Fruit fly (Drosophila melanogaster): Measurements from ENCODE around the gene Tig.
A peak's percentile ranks its signal among the peaks of the same experiment; 100 is the strongest.

The Tig gene

dm6 chr2L:6380966-6381365 lies 42.1 kb downstream of the Tig start, which contains the start of gene Nepl5:
Nepl5 (plus strand) TSS chr2L:6381266.
- TF ChIP-seq CG12605 (GFP tag; IDR thresholded peaks at IDR 0.05) (no peak), Ets98B (GFP tag; IDR thresholded peaks at IDR 0.05) (no peak), D1 (tag; optimal IDR thresholded peaks at IDR 0.05) (no peak), CG10348 (GFP tag; IDR thresholded peaks at IDR 0.05) (no peak), Pif1A (GFP tag; optimal IDR thresholded peaks at IDR 0.05) (no peak), CG17806 (tag; optimal IDR thresholded peaks at IDR 0.05) (no peak), CG9948 (tag; optimal IDR thresholded peaks at IDR 0.05) (no peak), gl (tag; optimal IDR thresholded peaks at IDR 0.05) (no peak), CG32121 (GFP tag; IDR thresholded peaks at IDR 0.05) (no peak)

- TF ChIP-seq rn (GFP tag; IDR thresholded peaks at IDR 0.05) (no peak), CG8159 (tag; optimal IDR thresholded peaks at IDR 0.05) (peak; percentile 6), Snoo (tag; optimal IDR thresholded peaks at IDR 0.05) (no peak), gl (tag; optimal IDR thresholded peaks at IDR 0.05) (no peak), Pif1B (GFP tag; optimal IDR thresholded peaks at IDR 0.05) (no peak)
Measured at dm6 chr2L:6379197-6379596, 43.9 kb downstream of the Tig start.

- TF ChIP-seq CG4496 (GFP tag; IDR thresholded peaks at IDR 0.05) (no peak), Snoo (tag; optimal IDR thresholded peaks at IDR 0.05) (no peak), CG10348 (GFP tag; IDR thresholded peaks at IDR 0.05) (no peak), fd96Ca (GFP tag; IDR thresholded peaks at IDR 0.05) (no peak), CG8301 (tag; optimal IDR thresholded peaks at IDR 0.05) (no peak), CG34367 (tag; optimal IDR thresholded peaks at IDR 0.05) (no peak), CG13204 (GFP tag; optimal IDR thresholded peaks at IDR 0.05) (no peak), rn (GFP tag; IDR thresholded peaks at IDR 0.05) (no peak), Ets98B (GFP tag; IDR thresholded peaks at IDR 0.05) (no peak), Pif1B (GFP tag; optimal IDR thresholded peaks at IDR 0.05) (no peak), CG12605 (GFP tag; IDR thresholded peaks at IDR 0.05) (no peak), Pif1A (GFP tag; optimal IDR thresholded peaks at IDR 0.05) (no peak), CG15710 (tag; optimal IDR thresholded peaks at IDR 0.05) (no peak), CG17806 (tag; optimal IDR thresholded peaks at IDR 0.05) (no peak), EcR (GFP tag; optimal IDR thresholded peaks at IDR 0.05) (no peak)
Measured at dm6 chr2L:6373141-6373540, 50.0 kb downstream of the Tig start.

DNA sequence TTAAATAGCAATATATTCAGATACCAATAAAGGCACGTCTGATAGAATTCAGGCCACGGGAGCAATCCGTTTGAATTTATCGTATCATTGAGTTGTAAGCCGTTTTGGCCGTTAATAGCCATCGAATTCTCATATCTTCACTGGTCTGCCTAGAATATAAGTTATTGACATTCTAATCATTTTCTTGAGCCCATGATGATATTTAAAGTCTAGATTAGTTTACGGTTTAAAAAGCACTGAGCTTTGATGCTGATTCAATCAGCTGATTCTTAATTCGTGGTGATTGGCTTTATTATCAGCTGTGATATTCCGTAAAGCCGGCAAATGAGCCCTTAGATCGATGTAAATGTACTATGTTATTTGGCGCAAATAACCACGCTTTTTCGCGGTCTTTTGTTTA lies 51.0 kb downstream of the Tig start, which contains the start of gene slam:
TSS of gene slam (plus strand) at position 301 of the 400 bp plus-strand sequence.
- no peak for TF ChIP-seq CG32121 (GFP tag; IDR thresholded peaks at IDR 0.05)
- no peak for TF ChIP-seq Snoo (tag; optimal IDR thresholded peaks at IDR 0.05)
- no peak for TF ChIP-seq CG8301 (tag; optimal IDR thresholded peaks at IDR 0.05)
- no peak for TF ChIP-seq Pif1A (GFP tag; optimal IDR thresholded peaks at IDR 0.05)
- TF ChIP-seq CG10348 (GFP tag; IDR thresholded peaks at IDR 0.05) = no peak
- no peak for TF ChIP-seq rn (GFP tag; IDR thresholded peaks at IDR 0.05)
- no peak for TF ChIP-seq Ets98B (GFP tag; IDR thresholded peaks at IDR 0.05)
- no peak for TF ChIP-seq CG12605 (GFP tag; IDR thresholded peaks at IDR 0.05)
- TF ChIP-seq CG13204 (GFP tag; optimal IDR thresholded peaks at IDR 0.05) = no peak
- no peak for TF ChIP-seq CG14655 (GFP tag; optimal IDR thresholded peaks at IDR 0.05)
- TF ChIP-seq gl (tag; optimal IDR thresholded peaks at IDR 0.05) = no peak
- no peak for TF ChIP-seq Pif1B (GFP tag; optimal IDR thresholded peaks at IDR 0.05)

dm6 chr2L:6371025-6371641 lies 52.0 kb downstream of the Tig start:
- no peak for TF ChIP-seq rn (GFP tag; IDR thresholded peaks at IDR 0.05)
- no peak for TF ChIP-seq CG32121 (GFP tag; IDR thresholded peaks at IDR 0.05)
- no peak for TF ChIP-seq CG13204 (GFP tag; optimal IDR thresholded peaks at IDR 0.05)
- TF ChIP-seq CG12605 (GFP tag; IDR thresholded peaks at IDR 0.05) = no peak
- no peak for TF ChIP-seq D1 (tag; optimal IDR thresholded peaks at IDR 0.05)

DNA sequence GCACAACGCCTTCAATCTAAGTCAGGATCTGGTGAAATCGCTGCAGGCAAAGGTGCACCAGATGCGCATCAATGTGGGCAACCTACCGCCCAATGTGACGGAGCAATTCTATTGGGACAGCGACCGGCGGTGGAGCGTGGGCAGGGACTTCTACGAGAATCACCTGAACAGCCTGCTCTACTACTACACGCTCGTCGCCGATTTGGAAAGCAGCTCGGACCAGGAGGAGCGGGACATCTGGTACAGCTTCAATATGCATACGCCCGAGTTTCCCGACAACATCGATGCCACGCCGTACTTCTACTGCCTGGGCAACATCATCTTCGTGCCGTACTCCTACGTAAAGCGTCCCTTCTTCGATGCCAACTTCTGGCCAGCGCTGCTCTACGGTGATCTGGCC lies 53.8 kb downstream of the Tig start:
- TF ChIP-seq CG32121 (GFP tag; IDR thresholded peaks at IDR 0.05) (no peak), CG13204 (GFP tag; optimal IDR thresholded peaks at IDR 0.05) (no peak), CG15710 (tag; optimal IDR thresholded peaks at IDR 0.05) (no peak)

- no peak for TF ChIP-seq rn (GFP tag; IDR thresholded peaks at IDR 0.05)
- no peak for TF ChIP-seq fd96Ca (GFP tag; IDR thresholded peaks at IDR 0.05)
- no peak for TF ChIP-seq gl (tag; optimal IDR thresholded peaks at IDR 0.05)
- TF ChIP-seq CG17806 (tag; optimal IDR thresholded peaks at IDR 0.05) = no peak
- no peak for TF ChIP-seq CG13204 (GFP tag; optimal IDR thresholded peaks at IDR 0.05)
- no peak for TF ChIP-seq CG4496 (GFP tag; IDR thresholded peaks at IDR 0.05)
- no peak for TF ChIP-seq Ets98B (GFP tag; IDR thresholded peaks at IDR 0.05)
- TF ChIP-seq Snoo (tag; optimal IDR thresholded peaks at IDR 0.05) = no peak
- TF ChIP-seq CG14655 (GFP tag; optimal IDR thresholded peaks at IDR 0.05) = no peak
- TF ChIP-seq CG8159 (tag; optimal IDR thresholded peaks at IDR 0.05) = no peak
- no peak for TF ChIP-seq Pif1B (GFP tag; optimal IDR thresholded peaks at IDR 0.05)
Measured at dm6 chr2L:6367478-6367932, 55.6 kb downstream of the Tig start, which contains the start of gene Nepl4. Nepl4 (plus strand) TSS chr2L:6367882.

Data from whole organism, pupa.